Worm (Caenorhabditis elegans) whole organism, young adult: Measurements from ENCODE around the gene bud-31.

Source experiments
- B0035.1 ChIP-seq: sonication (generic microtip); optimal IDR thresholded peaks from 2 replicates; lab custom pipeline; 2016; ENCODE audit warnings: missing genetic modification characterization, mild to moderate bottlenecking, missing compliant biosample characterization, missing genotype, missing genetic modification reagents
- B0261.1 ChIP-seq: sonication (generic microtip); optimal IDR thresholded peaks from 2 replicates; lab custom pipeline; 2016; ENCODE audit warnings: mild to moderate bottlenecking, missing genetic modification characterization, moderate library complexity, missing compliant biosample characterization
- C06A6.2 ChIP-seq: fragments of 200-800 bp; sonication (Bioruptor generic); conservative IDR thresholded peaks from 2 replicates; pipeline ENCODE4 v1.3.6; 2022; ENCODE audit warnings: missing genetic modification characterization, missing compliant biosample characterization
- C17E4.6 ChIP-seq: fragments of 200-800 bp; sonication (Bioruptor generic); IDR thresholded peaks from 2 replicates; pipeline ENCODE4 v1.3.6; 2022; ENCODE audit warnings: missing genetic modification reagents, missing genetic modification characterization, missing compliant biosample characterization
- F37B4.10 ChIP-seq: fragments of 200-800 bp; sonication (Bioruptor generic); IDR thresholded peaks from 2 replicates; pipeline ENCODE4 v1.3.6; 2022; ENCODE audit warnings: missing genetic modification characterization, missing compliant biosample characterization
- F57A8.1 ChIP-seq: fragments of 200-800 bp; sonication (Bioruptor generic); optimal IDR thresholded peaks from 2 replicates; lab custom pipeline; 2018; ENCODE audit warnings: mild to moderate bottlenecking, missing genetic modification characterization, moderate library complexity, missing compliant biosample characterization
- F57C9.4 ChIP-seq: sonication (generic microtip); optimal IDR thresholded peaks from 2 replicates; lab custom pipeline; 2017; ENCODE audit warnings: mild to moderate bottlenecking, missing genetic modification characterization, missing compliant biosample characterization
- T07F8.4 ChIP-seq: sonication (generic microtip); optimal IDR thresholded peaks from 2 replicates; lab custom pipeline; 2016; ENCODE audit warnings: mild to moderate bottlenecking, missing genetic modification characterization, moderate library complexity, missing compliant biosample characterization
- Y79H2A.3 ChIP-seq: fragments of 200-800 bp; sonication (Bioruptor generic); conservative IDR thresholded peaks from 2 replicates; pipeline ENCODE4 v1.3.6; 2022; ENCODE audit warnings: missing genetic modification reagents, missing genetic modification characterization, missing compliant biosample characterization
- ama-1 ChIP-seq, 3 experiments: fragments of 150-350 bp in 1 of 3; sonication (generic microtip) in 2 of 3; optimal IDR thresholded peaks; 2 replicates each; lab custom pipeline; 2014 to 2018; ENCODE audit warnings: missing biosample characterization in 2 of 3, missing genetic modification characterization in 2 of 3, missing genetic modification reagents in 2 of 3
- atf-7 ChIP-seq: sonication (generic microtip); optimal IDR thresholded peaks from 2 replicates; lab custom pipeline; 2017; ENCODE audit warnings: mild to moderate bottlenecking, missing genetic modification characterization, missing compliant biosample characterization
- attf-3 ChIP-seq: fragments of 200-800 bp; sonication (Bioruptor generic); conservative IDR thresholded peaks from 2 replicates; pipeline ENCODE4 v1.3.6; 2022; ENCODE audit warnings: missing genetic modification reagents, missing genetic modification characterization, missing compliant biosample characterization
- attf-6 ChIP-seq: fragments of 200-800 bp; sonication (Bioruptor generic); IDR thresholded peaks from 2 replicates; pipeline ENCODE4 v1.3.6; 2022; ENCODE audit warnings: missing genetic modification reagents, missing genetic modification characterization, missing compliant biosample characterization
- bed-2 ChIP-seq: fragments of 200-800 bp; sonication (Bioruptor generic); IDR thresholded peaks from 2 replicates; pipeline ENCODE4 v1.3.6; 2022; ENCODE audit warnings: missing genetic modification reagents, missing genetic modification characterization, missing compliant biosample characterization
- ccch-3 ChIP-seq: fragments of 200-800 bp; sonication (Bioruptor generic); optimal IDR thresholded peaks from 2 replicates; lab custom pipeline; 2018; ENCODE audit warnings: mild to moderate bottlenecking, missing genetic modification characterization, missing compliant biosample characterization
- ceh-27 ChIP-seq: fragments of 200-800 bp; sonication (Bioruptor generic); optimal IDR thresholded peaks from 2 replicates; lab custom pipeline; 2018; ENCODE audit warnings: mild to moderate bottlenecking, missing genetic modification characterization, moderate library complexity, missing compliant biosample characterization
- ceh-91 ChIP-seq: fragments of 200-800 bp; sonication (Bioruptor generic); IDR thresholded peaks from 2 replicates; pipeline ENCODE4 v1.3.6; 2022; ENCODE audit warnings: missing genetic modification reagents, missing genetic modification characterization, missing compliant biosample characterization
- chd-7 ChIP-seq: sonication (generic microtip); optimal IDR thresholded peaks from 2 replicates; lab custom pipeline; 2016; ENCODE audit warnings: mild to moderate bottlenecking, missing genetic modification characterization, moderate library complexity, missing compliant biosample characterization
- dox-1 ChIP-seq: fragments of 200-800 bp; sonication (Bioruptor generic); IDR thresholded peaks from 2 replicates; pipeline ENCODE4 v1.3.6; 2022; ENCODE audit warnings: missing genetic modification reagents, missing genetic modification characterization, missing compliant biosample characterization
- dpff-1 ChIP-seq: sonication (generic microtip); optimal IDR thresholded peaks from 2 replicates; lab custom pipeline; 2017; ENCODE audit warnings: mild to moderate bottlenecking, missing genetic modification characterization, missing compliant biosample characterization
- dpl-1 ChIP-seq: fragments of 150-350 bp; optimal IDR thresholded peaks from 2 replicates; lab custom pipeline; 2014; ENCODE audit warnings: missing biosample characterization, missing genetic modification reagents, missing genetic modification characterization
- egl-18 ChIP-seq: fragments of 200-800 bp; sonication (Bioruptor generic); IDR thresholded peaks from 2 replicates; pipeline ENCODE4 v1.3.6; 2022; ENCODE audit warnings: missing genetic modification reagents, missing genetic modification characterization, missing compliant biosample characterization
- egrh-3 ChIP-seq: fragments of 200-800 bp; sonication (Bioruptor generic); IDR thresholded peaks from 2 replicates; pipeline ENCODE4 v1.3.6; 2022; ENCODE audit warnings: missing genetic modification reagents, missing genetic modification characterization, missing compliant biosample characterization
- fkh-3 ChIP-seq: sonication (generic microtip); optimal IDR thresholded peaks from 2 replicates; lab custom pipeline; 2016; ENCODE audit warnings: mild to moderate bottlenecking, missing genetic modification characterization, missing compliant biosample characterization
- him-1 ChIP-seq: sonication (generic microtip); optimal IDR thresholded peaks from 2 replicates; lab custom pipeline; 2016; ENCODE audit warnings: missing genotype, missing genetic modification reagents, missing genetic modification characterization, missing compliant biosample characterization
- hmg-1.2 ChIP-seq: fragments of 200-800 bp; sonication (Bioruptor generic); IDR thresholded peaks from 2 replicates; pipeline ENCODE4 v1.3.6; 2022; ENCODE audit warnings: missing genetic modification reagents, missing genetic modification characterization, missing compliant biosample characterization
- hmg-20 ChIP-seq: fragments of 200-800 bp; sonication (Bioruptor generic); IDR thresholded peaks from 2 replicates; pipeline ENCODE4 v1.3.6; 2022; ENCODE audit warnings: missing genetic modification reagents, missing genetic modification characterization, missing compliant biosample characterization
- hsf-1 ChIP-seq: fragments of 200-800 bp; sonication (Bioruptor generic); IDR thresholded peaks from 2 replicates; pipeline ENCODE4 v1.3.6; 2022; ENCODE audit warnings: missing genetic modification reagents, missing genetic modification characterization, missing compliant biosample characterization
- lag-1 ChIP-seq: fragments of 200-800 bp; sonication (Bioruptor generic); IDR thresholded peaks from 2 replicates; pipeline ENCODE4 v1.3.6; 2022; ENCODE audit warnings: missing genetic modification reagents, missing genetic modification characterization, missing compliant biosample characterization
- let-607 ChIP-seq, 2 experiments: fragments of 200-800 bp in 1 of 2; sonication (Bioruptor generic) in 1 of 2; sonication (generic microtip) in 1 of 2; optimal IDR thresholded peaks; 2 replicates each; lab custom pipeline; 2016 to 2018; ENCODE audit warnings: mild to moderate bottlenecking in 2 of 2, missing compliant biosample characterization in 2 of 2, missing genetic modification characterization in 2 of 2, moderate library complexity in 2 of 2, missing genotype in 1 of 2
- lin-35 ChIP-seq, 3 experiments: fragments of 150-350 bp in 2 of 3; sonication (generic microtip) in 1 of 3; optimal IDR thresholded peaks; 2 replicates each; lab custom pipeline; 2014 to 2018; ENCODE audit warnings: missing biosample characterization in 3 of 3, missing genetic modification characterization in 3 of 3, missing genetic modification reagents in 3 of 3
- lin-40 ChIP-seq: sonication (generic microtip); optimal IDR thresholded peaks from 2 replicates; lab custom pipeline; 2016; ENCODE audit warnings: missing genetic modification characterization, mild to moderate bottlenecking, missing compliant biosample characterization, missing genotype, missing genetic modification reagents
- lir-1 ChIP-seq: fragments of 200-800 bp; sonication (Bioruptor generic); conservative IDR thresholded peaks from 2 replicates; pipeline ENCODE4 v1.3.6; 2022; ENCODE audit warnings: missing genetic modification reagents, missing genetic modification characterization, missing compliant biosample characterization
- madf-3 ChIP-seq: fragments of 200-800 bp; sonication (Bioruptor generic); IDR thresholded peaks from 2 replicates; pipeline ENCODE4 v1.3.6; 2022; ENCODE audit warnings: missing genetic modification reagents, missing genetic modification characterization, missing compliant biosample characterization
- mcd-1 ChIP-seq: fragments of 200-800 bp; sonication (Bioruptor generic); IDR thresholded peaks from 2 replicates; pipeline ENCODE4 v1.3.6; 2022; ENCODE audit warnings: missing genetic modification reagents, missing genetic modification characterization, missing compliant biosample characterization
- mes-4 ChIP-seq: sonication (generic microtip); optimal IDR thresholded peaks from 2 replicates; lab custom pipeline; 2016; ENCODE audit warnings: missing genotype, missing genetic modification characterization, missing compliant biosample characterization
- mxl-1 ChIP-seq: sonication (generic microtip); optimal IDR thresholded peaks from 2 replicates; lab custom pipeline; 2016; ENCODE audit warnings: missing genetic modification characterization, missing compliant biosample characterization
- nfyb-1 ChIP-seq: fragments of 200-800 bp; sonication (Bioruptor generic); IDR thresholded peaks from 2 replicates; pipeline ENCODE4 v1.3.6; 2022; ENCODE audit warnings: missing genetic modification reagents, missing genetic modification characterization, missing compliant biosample characterization
- nhr-179 ChIP-seq: sonication (generic microtip); optimal IDR thresholded peaks from 2 replicates; lab custom pipeline; 2016; ENCODE audit warnings: mild to moderate bottlenecking, missing genetic modification characterization, missing compliant biosample characterization
- nhr-27 ChIP-seq: fragments of 200-800 bp; sonication (Bioruptor generic); optimal IDR thresholded peaks from 2 replicates; lab custom pipeline; 2018; ENCODE audit warnings: mild to moderate bottlenecking, missing genetic modification characterization, moderate library complexity, missing compliant biosample characterization
- pha-4 ChIP-seq: fragments of 150-350 bp; sonication (generic microtip); optimal IDR thresholded peaks from 2 replicates; lab custom pipeline; 2014; ENCODE audit warnings: missing biosample characterization, missing genetic modification reagents, missing genetic modification characterization
- snpc-1.1 ChIP-seq: sonication (generic microtip); optimal IDR thresholded peaks from 2 replicates; lab custom pipeline; 2017; ENCODE audit warnings: missing genetic modification characterization, mild to moderate bottlenecking, missing compliant biosample characterization, antibody characterized with exemption, moderate library complexity, missing genotype, missing genetic modification reagents; ENCODE audit not compliant: insufficient read depth
- snpc-3.4 ChIP-seq: sonication (generic microtip); optimal IDR thresholded peaks from 2 replicates; lab custom pipeline; 2017; ENCODE audit warnings: missing genetic modification characterization, mild to moderate bottlenecking, missing compliant biosample characterization, antibody characterized with exemption, moderate library complexity, missing genotype, missing genetic modification reagents
- somi-1 ChIP-seq: fragments of 200-800 bp; sonication (Bioruptor generic); optimal IDR thresholded peaks from 2 replicates; lab custom pipeline; 2018; ENCODE audit warnings: mild to moderate bottlenecking, missing genetic modification characterization, missing compliant biosample characterization
- zfh-2 ChIP-seq: fragments of 200-800 bp; sonication (Bioruptor generic); conservative IDR thresholded peaks from 2 replicates; pipeline ENCODE4 v1.3.6; 2022; ENCODE audit warnings: missing genetic modification reagents, missing genetic modification characterization, missing compliant biosample characterization
- zim-3 ChIP-seq: sonication (generic microtip); optimal IDR thresholded peaks from 2 replicates; lab custom pipeline; 2017; ENCODE audit warnings: mild to moderate bottlenecking, missing genetic modification characterization, moderate library complexity, missing compliant biosample characterization
- ztf-18 ChIP-seq: sonication (generic microtip); optimal IDR thresholded peaks from 2 replicates; lab custom pipeline; 2016; ENCODE audit warnings: missing genotype, mild to moderate bottlenecking, missing genetic modification characterization, missing compliant biosample characterization

bud-31 gene

ce11 chrIII:9667591-9668265, 28.6 kb downstream of the bud-31 start, which contains the start of gene C07A9.9 (continued):
- TF ChIP-seq bed-2 (GFP tag; lab: Robert Waterston, UW): no peak
- TF ChIP-seq ceh-27 (GFP tag; lab: Kevin White, UChicago): peak; percentile 56
- peak in 1 of 2 experiments; percentile 3 for TF ChIP-seq let-607 (tag; optimal IDR thresholded peaks at IDR 0.05; lab: Kevin White, UChicago)
- no peak for TF ChIP-seq attf-3 (GFP tag; lab: Robert Waterston, UW)
- no peak for TF ChIP-seq zim-3 (tag; lab: Kevin White, UChicago)
- no peak for TF ChIP-seq ccch-3 (GFP tag; lab: Kevin White, UChicago)
- no peak for TF ChIP-seq B0035.1 (tag; lab: Kevin White, UChicago)
- TF ChIP-seq ceh-91 (GFP tag; lab: Robert Waterston, UW): no peak
- TF ChIP-seq F37B4.10: no peak
- peak; percentile 37 for TF ChIP-seq snpc-1.1 (tag; lab: Kevin White, UChicago)
- no peak for TF ChIP-seq madf-3 (GFP tag; lab: Robert Waterston, UW)
- TF ChIP-seq dpff-1: no peak
- TF ChIP-seq nfyb-1 (GFP tag; lab: Robert Waterston, UW): 0 out of 2 replicates have a peak, but pooled peaks have one; percentile 63
- no peak for TF ChIP-seq nhr-27 (tag; lab: Kevin White, UChicago)
- TF ChIP-seq fkh-3 (tag; lab: Kevin White, UChicago): no peak
- peak; percentile 99 for TF ChIP-seq zfh-2 (GFP tag; lab: Robert Waterston, UW)
- no peak for TF ChIP-seq hsf-1 (GFP tag; lab: Robert Waterston, UW)
- no peak for TF ChIP-seq somi-1 (GFP tag; lab: Kevin White, UChicago)
- no peak; the same call in 1 of the 2 replicates for TF ChIP-seq dox-1 (GFP tag; lab: Robert Waterston, UW)
- TF ChIP-seq ztf-18 (tag; lab: Kevin White, UChicago): peak; percentile 28
- no peak for TF ChIP-seq lir-1
- TF ChIP-seq dpl-1 (GFP tag; lab: Kevin White, UChicago): no peak
- TF ChIP-seq mcd-1: no peak; the same call in 1 of the 2 replicates
- no peak for TF ChIP-seq mes-4 (tag; lab: Kevin White, UChicago)
- no peak for TF ChIP-seq ama-1 (optimal IDR thresholded peaks at IDR 0.05; lab: Kevin White, UChicago)
- no peak for TF ChIP-seq ama-1 (GFP tag; optimal IDR thresholded peaks at IDR 0.05; lab: Kevin White, UChicago)
- TF ChIP-seq egrh-3 (GFP tag; lab: Robert Waterston, UW): peak; percentile 76
- TF ChIP-seq attf-6 (GFP tag; lab: Robert Waterston, UW): no peak
- peak; percentile 59 for TF ChIP-seq chd-7
- no peak for TF ChIP-seq pha-4 (tag; lab: Kevin White, UChicago)
- TF ChIP-seq C17E4.6: no peak
- TF ChIP-seq lag-1: no peak
- no peak for TF ChIP-seq B0261.1 (tag; lab: Kevin White, UChicago)
- TF ChIP-seq T07F8.4 (tag; lab: Kevin White, UChicago): no peak
- no peak for TF ChIP-seq hmg-20 (GFP tag; lab: Robert Waterston, UW)
- TF ChIP-seq lin-40 (tag; lab: Kevin White, UChicago): peak; percentile 69
- TF ChIP-seq nhr-179 (tag; lab: Kevin White, UChicago): no peak
- TF ChIP-seq F57C9.4 (tag; lab: Kevin White, UChicago): no peak
- TF ChIP-seq hmg-1.2: peak; percentile 32; the same call in 1 of the 2 replicates
- TF ChIP-seq egl-18: no peak
- no peak for TF ChIP-seq snpc-3.4 (tag; lab: Kevin White, UChicago)
- TF ChIP-seq Y79H2A.3 (GFP tag; lab: Robert Waterston, UW): no peak
- TF ChIP-seq C06A6.2 (GFP tag; lab: Robert Waterston, UW): no peak
- TF ChIP-seq F57A8.1 (GFP tag; lab: Kevin White, UChicago): no peak
- no peak for TF ChIP-seq atf-7 (tag; lab: Kevin White, UChicago)
- TF ChIP-seq him-1 (tag; lab: Kevin White, UChicago): no peak
- TF ChIP-seq mxl-1 (tag; lab: Kevin White, UChicago): no peak
- peak in 1 of 3 experiments; percentile 61 for TF ChIP-seq lin-35 (GFP tag; optimal IDR thresholded peaks at IDR 0.05; lab: Kevin White, UChicago)
